Fruit fly (Drosophila melanogaster) whole organism, embryonic: ENCODE data around the gene CG34117.
A peak's percentile ranks its signal among the peaks of the same experiment; 100 is the strongest.

Source experiments
- CG11456 ChIP-seq: fragments of 200-800 bp; sonication (Bioruptor generic); IDR thresholded peaks from 3 replicates; pipeline ENCODE4 v1.3.6; 2022; ENCODE audit warnings: missing biosample characterization, missing genetic modification characterization
- CG1233 ChIP-seq: fragments of 200-800 bp; sonication (Bioruptor generic); optimal IDR thresholded peaks from 4 replicates; lab custom pipeline; 2018; ENCODE audit warnings: missing biosample characterization, mild to moderate bottlenecking, missing genetic modification characterization
- CG12659 ChIP-seq: fragments of 200-800 bp; sonication (Bioruptor generic); optimal IDR thresholded peaks from 3 replicates; lab custom pipeline; 2017; ENCODE audit warnings: mild to moderate bottlenecking, missing biosample characterization, missing genetic modification reagents, missing genetic modification characterization
- CG12769 ChIP-seq: fragments of 200-800 bp; sonication (Bioruptor generic); optimal IDR thresholded peaks from 2 replicates; lab custom pipeline; 2019; ENCODE audit warnings: missing biosample characterization, mild to moderate bottlenecking, missing genetic modification characterization, moderate library complexity
- CG13775 ChIP-seq: fragments of 200-800 bp; sonication (Bioruptor generic); optimal IDR thresholded peaks from 3 replicates; lab custom pipeline; 2017; ENCODE audit warnings: missing biosample characterization, mild to moderate bottlenecking, missing genetic modification characterization
- CG14050 ChIP-seq: fragments of 200-800 bp; sonication (Bioruptor generic); IDR thresholded peaks from 3 replicates; pipeline ENCODE4 v1.3.6; 2022; ENCODE audit warnings: missing biosample characterization, missing genetic modification characterization
- CG14710 ChIP-seq: fragments of 200-800 bp; sonication (Bioruptor generic); optimal IDR thresholded peaks from 3 replicates; lab custom pipeline; 2019; ENCODE audit warnings: missing biosample characterization, mild to moderate bottlenecking, missing genetic modification characterization, moderate library complexity
- CG14965 ChIP-seq: fragments of 200-800 bp; sonication (Bioruptor generic); optimal IDR thresholded peaks from 2 replicates; lab custom pipeline; 2016; ENCODE audit warnings: missing biosample characterization, missing genetic modification characterization, borderline replicate concordance
- CG15479 ChIP-seq: fragments of 200-800 bp; sonication (Bioruptor generic); optimal IDR thresholded peaks from 3 replicates; lab custom pipeline; 2019; ENCODE audit warnings: missing biosample characterization, mild to moderate bottlenecking, missing genetic modification characterization, moderate library complexity
- CG15696 ChIP-seq: fragments of 200-800 bp; sonication (Bioruptor generic); optimal IDR thresholded peaks from 2 replicates; lab custom pipeline; 2019; ENCODE audit warnings: missing biosample characterization, mild to moderate bottlenecking, missing genetic modification characterization, moderate library complexity
- CG17385 ChIP-seq: fragments of 200-800 bp; sonication (Bioruptor generic); optimal IDR thresholded peaks from 3 replicates; lab custom pipeline; 2018; ENCODE audit warnings: missing biosample characterization, mild to moderate bottlenecking, missing genetic modification characterization
- CG17802 ChIP-seq: fragments of 200-800 bp; sonication (Bioruptor generic); optimal IDR thresholded peaks from 2 replicates; lab custom pipeline; 2018; ENCODE audit warnings: missing biosample characterization, mild to moderate bottlenecking, missing genetic modification characterization, moderate library complexity
- CG30431 ChIP-seq: fragments of 200-800 bp; sonication (Bioruptor generic); optimal IDR thresholded peaks from 2 replicates; lab custom pipeline; 2017; ENCODE audit warnings: missing biosample characterization, missing genetic modification characterization
- CG4617 ChIP-seq: fragments of 200-800 bp; sonication (Bioruptor generic); optimal IDR thresholded peaks from 3 replicates; lab custom pipeline; 2016; ENCODE audit warnings: missing biosample characterization, missing genetic modification characterization, borderline replicate concordance
- CG6254 ChIP-seq: fragments of 200-800 bp; sonication (Bioruptor generic); optimal IDR thresholded peaks from 3 replicates; lab custom pipeline; 2017; ENCODE audit warnings: mild to moderate bottlenecking, missing biosample characterization, missing genetic modification reagents, missing genetic modification characterization
- CG6654 ChIP-seq: fragments of 200-800 bp; sonication (Bioruptor generic); optimal IDR thresholded peaks from 2 replicates; lab custom pipeline; 2017; ENCODE audit warnings: missing biosample characterization, mild to moderate bottlenecking, missing genetic modification characterization
- CG6683 ChIP-seq: fragments of 200-800 bp; sonication (Bioruptor generic); optimal IDR thresholded peaks from 2 replicates; lab custom pipeline; 2017; ENCODE audit warnings: missing biosample characterization, mild to moderate bottlenecking, missing genetic modification characterization, missing genetic modification reagents
- CG7745 ChIP-seq: fragments of 200-800 bp; sonication (Bioruptor generic); optimal IDR thresholded peaks from 2 replicates; lab custom pipeline; 2018; ENCODE audit warnings: missing biosample characterization, mild to moderate bottlenecking, missing genetic modification characterization, moderate library complexity
- CG9215 ChIP-seq: fragments of 200-800 bp; sonication (Bioruptor generic); IDR thresholded peaks from 2 replicates; pipeline ENCODE4 v1.3.6; 2022; ENCODE audit warnings: missing biosample characterization, missing genetic modification characterization
- Chrac-16 ChIP-seq: fragments of 200-800 bp; sonication (Bioruptor generic); optimal IDR thresholded peaks from 3 replicates; lab custom pipeline; 2016; ENCODE audit warnings: missing biosample characterization, missing genetic modification characterization
- CrebB ChIP-seq: fragments of 200-800 bp; sonication (Bioruptor generic); optimal IDR thresholded peaks from 3 replicates; lab custom pipeline; 2018; ENCODE audit warnings: missing biosample characterization, mild to moderate bottlenecking, missing genetic modification characterization
- ERR ChIP-seq: fragments of 200-800 bp; sonication (Bioruptor generic); optimal IDR thresholded peaks from 2 replicates; lab custom pipeline; 2016; ENCODE audit warnings: missing biosample characterization, missing genetic modification characterization
- Ets65A ChIP-seq: fragments of 200-800 bp; sonication (Bioruptor generic); peaks from one replicate; lab custom pipeline; 2016; ENCODE audit warnings: missing biosample characterization, missing genetic modification characterization
- Fer1 ChIP-seq: fragments of 200-800 bp; sonication (Bioruptor generic); optimal IDR thresholded peaks from 2 replicates; lab custom pipeline; 2017; ENCODE audit warnings: missing biosample characterization, mild to moderate bottlenecking, missing genetic modification characterization
- Hsf ChIP-seq: fragments of 200-800 bp; sonication (Bioruptor generic); optimal IDR thresholded peaks from 3 replicates; lab custom pipeline; 2016; ENCODE audit warnings: missing biosample characterization, missing genetic modification characterization
- Max ChIP-seq: fragments of 200-800 bp; sonication (Bioruptor generic); optimal IDR thresholded peaks from 2 replicates; lab custom pipeline; 2016; ENCODE audit warnings: missing biosample characterization, mild to moderate bottlenecking, missing genetic modification characterization
- Ptx1 ChIP-seq: fragments of 200-800 bp; sonication (Bioruptor generic); IDR thresholded peaks from 2 replicates; pipeline ENCODE4 v1.3.6; 2022; ENCODE audit warnings: missing biosample characterization, missing genetic modification characterization
- Sox100B ChIP-seq: fragments of 200-800 bp; sonication (Bioruptor generic); optimal IDR thresholded peaks from 3 replicates; lab custom pipeline; 2018; ENCODE audit warnings: missing biosample characterization, mild to moderate bottlenecking, missing genetic modification characterization
- Trl ChIP-seq, 3 experiments: fragments of >200 bp in 2 of 3; fragments of 200-800 bp in 1 of 3; sonication (Bioruptor generic) in 1 of 3; optimal IDR thresholded peaks; 2 replicates in 1 of 3; 3 replicates in 2 of 3; lab custom pipeline; 2016 to 2017; ENCODE audit warnings: missing biosample characterization in 1 of 3, missing genetic modification characterization in 1 of 3
- bab2 ChIP-seq: fragments of 200-800 bp; sonication (Bioruptor generic); optimal IDR thresholded peaks from 2 replicates; lab custom pipeline; 2016; ENCODE audit warnings: missing biosample characterization, missing genetic modification characterization
- corto ChIP-seq: fragments of 200-800 bp; sonication (Bioruptor generic); optimal IDR thresholded peaks from 2 replicates; lab custom pipeline; 2016; ENCODE audit warnings: missing biosample characterization, mild to moderate bottlenecking, missing genetic modification characterization, moderate library complexity
- ems ChIP-seq: fragments of 200-800 bp; sonication (Bioruptor generic); optimal IDR thresholded peaks from 3 replicates; lab custom pipeline; 2016; ENCODE audit warnings: missing biosample characterization, missing genetic modification characterization
- ewg ChIP-seq: fragments of 200-800 bp; sonication (Bioruptor generic); optimal IDR thresholded peaks from 3 replicates; lab custom pipeline; 2017; ENCODE audit warnings: mild to moderate bottlenecking, missing biosample characterization, missing genetic modification reagents, missing genetic modification characterization
- fd3F ChIP-seq: fragments of 200-800 bp; sonication (Bioruptor generic); optimal IDR thresholded peaks from 2 replicates; lab custom pipeline; 2018; ENCODE audit warnings: missing biosample characterization, mild to moderate bottlenecking, missing genetic modification characterization, moderate library complexity
- grn ChIP-seq: fragments of 200-800 bp; sonication (Bioruptor generic); optimal IDR thresholded peaks from 3 replicates; lab custom pipeline; 2017; ENCODE audit warnings: missing biosample characterization, missing genetic modification characterization
- hb ChIP-seq: fragments of 200-800 bp; sonication (Bioruptor generic); IDR thresholded peaks from 3 replicates; pipeline ENCODE4 v1.3.6; 2022; ENCODE audit warnings: missing biosample characterization, missing genetic modification characterization; ENCODE audit not compliant: partially characterized antibody
- hbn ChIP-seq: fragments of 200-800 bp; sonication (Bioruptor generic); IDR thresholded peaks from 2 replicates; pipeline ENCODE4 v1.3.6; 2022; ENCODE audit warnings: missing biosample characterization, missing genetic modification characterization; ENCODE audit not compliant: partially characterized antibody
- prd ChIP-seq, 3 experiments: fragments of >200 bp in 2 of 3; fragments of 200-800 bp in 1 of 3; sonication (Bioruptor generic) in 1 of 3; optimal IDR thresholded peaks in 2 of 3; IDR thresholded peaks in 1 of 3; 2 replicates in 2 of 3; 3 replicates in 1 of 3; pipeline versions ENCODE4 v1.3.6 to Lab custom; 2017 to 2022; ENCODE audit warnings: missing biosample characterization in 1 of 3, missing genetic modification characterization in 1 of 3
- pzg ChIP-seq: fragments of 200-800 bp; sonication (Bioruptor generic); optimal IDR thresholded peaks from 3 replicates; lab custom pipeline; 2018; ENCODE audit warnings: missing biosample characterization, mild to moderate bottlenecking, missing genetic modification characterization, moderate library complexity
- sens-2 ChIP-seq: fragments of 200-800 bp; sonication (Bioruptor generic); IDR thresholded peaks from 2 replicates; pipeline ENCODE4 v1.3.6; 2022; ENCODE audit warnings: missing biosample characterization, missing genetic modification characterization
- sisA ChIP-seq: fragments of 200-800 bp; sonication (Bioruptor generic); IDR thresholded peaks from 2 replicates; pipeline ENCODE4 v1.3.6; 2022; ENCODE audit warnings: missing biosample characterization, missing genetic modification characterization
- so ChIP-seq: fragments of 200-800 bp; sonication (Bioruptor generic); IDR thresholded peaks from 3 replicates; pipeline ENCODE4 v1.3.6; 2022; ENCODE audit warnings: missing biosample characterization, missing genetic modification characterization
- tap ChIP-seq: fragments of 200-800 bp; optimal IDR thresholded peaks from 3 replicates; lab custom pipeline; 2019; ENCODE audit warnings: missing biosample characterization, mild to moderate bottlenecking, missing genetic modification characterization, moderate library complexity
- trem ChIP-seq: fragments of 200-800 bp; optimal IDR thresholded peaks from 3 replicates; lab custom pipeline; 2019; ENCODE audit warnings: missing biosample characterization, mild to moderate bottlenecking, missing genetic modification characterization, moderate library complexity
- unpg ChIP-seq: fragments of 200-800 bp; sonication (Bioruptor generic); optimal IDR thresholded peaks from 3 replicates; lab custom pipeline; 2018; ENCODE audit warnings: missing biosample characterization, mild to moderate bottlenecking, missing genetic modification characterization, moderate library complexity
- zen ChIP-seq: fragments of 200-800 bp; sonication (Bioruptor generic); optimal IDR thresholded peaks from 3 replicates; lab custom pipeline; 2018; ENCODE audit warnings: missing biosample characterization, mild to moderate bottlenecking, missing genetic modification characterization, moderate library complexity
- zfh1 ChIP-seq: fragments of 200-800 bp; sonication (Bioruptor generic); IDR thresholded peaks from 3 replicates; pipeline ENCODE4 v1.3.6; 2022; ENCODE audit warnings: missing biosample characterization, missing genetic modification characterization

The CG34117 gene

dm6 chr3R:9378644-9379411, 21.0 kb downstream of the CG34117 start (continued):
- TF ChIP-seq Fer1 (GFP tag; lab: Kevin White, UChicago) (peak; percentile 32), CG13775 (peak; percentile 74), CG12659 (peak; percentile 15), prd (optimal IDR thresholded peaks at IDR 0.05; lab: Kevin White, UChicago) (no peak), prd (GFP tag; IDR thresholded peaks at IDR 0.05; lab: Robert Waterston, UW) (peak; percentile 79; the same call in 2 of the 3 replicates), CG12769 (tag; lab: Kevin White, UChicago) (no peak), CG14710 (peak; percentile 87), grn (GFP tag; lab: Kevin White, UChicago) (peak; percentile 79), sens-2 (GFP tag; lab: Robert Waterston, UW) (no peak), pzg (GFP tag; lab: Kevin White, UChicago) (no peak), corto (GFP tag; lab: Kevin White, UChicago) (peak; percentile 95), Max (GFP tag; lab: Kevin White, UChicago) (peak; percentile 24), hb (GFP tag; lab: Robert Waterston, UW) (no peak), CG17385 (GFP tag; lab: Kevin White, UChicago) (peak; percentile 28), bab2 (GFP tag; lab: Kevin White, UChicago) (peak; percentile 47), ewg (GFP tag; lab: Kevin White, UChicago) (peak; percentile 40), Trl (optimal IDR thresholded peaks at IDR 0.05; lab: Kevin White, UChicago) (no peak), Trl (GFP tag; optimal IDR thresholded peaks at IDR 0.05; lab: Kevin White, UChicago) (peak; percentile 1), Ets65A (peak; percentile 32), CG7745 (tag; lab: Kevin White, UChicago) (peak; percentile 51), CG11456 (GFP tag; lab: Robert Waterston, UW) (no peak), CG14965 (no peak), CG9215 (GFP tag; lab: Robert Waterston, UW) (no peak), so (GFP tag; lab: Robert Waterston, UW) (no peak), CG14050 (GFP tag; lab: Robert Waterston, UW) (no peak), Sox100B (GFP tag; lab: Kevin White, UChicago) (peak; percentile 70), CG17802 (tag; lab: Kevin White, UChicago) (peak; percentile 24), sisA (GFP tag; lab: Robert Waterston, UW) (peak; percentile 36), ERR (no peak), CG1233 (GFP tag; lab: Kevin White, UChicago) (peak; percentile 43), CG6654 (no peak), tap (tag; lab: Kevin White, UChicago) (peak; percentile 8), trem (tag; lab: Kevin White, UChicago) (peak; percentile 85), CG4617 (GFP tag; lab: Kevin White, UChicago) (no peak), Ptx1 (GFP tag; lab: Robert Waterston, UW) (peak; percentile 21; the same call in 1 of the 2 replicates), CrebB (no peak), CG6254 (peak; percentile 72), CG30431 (GFP tag; lab: Kevin White, UChicago) (peak; percentile 44), unpg (peak; percentile 59), ems (GFP tag; lab: Kevin White, UChicago) (no peak), CG15479 (GFP tag; lab: Kevin White, UChicago) (peak; percentile 75), Chrac-16 (peak; percentile 47), Hsf (GFP tag; lab: Kevin White, UChicago) (no peak), hbn (GFP tag; lab: Robert Waterston, UW) (no peak), CG6683 (GFP tag; lab: Kevin White, UChicago) (no peak), zfh1 (peak; percentile 42; the same call in 1 of the 3 replicates), CG15696 (peak; percentile 92), zen (peak; percentile 71), fd3F (GFP tag; lab: Kevin White, UChicago) (no peak)
